Worm (Caenorhabditis elegans): ENCODE results near the gene tbx-41.

DNA sequence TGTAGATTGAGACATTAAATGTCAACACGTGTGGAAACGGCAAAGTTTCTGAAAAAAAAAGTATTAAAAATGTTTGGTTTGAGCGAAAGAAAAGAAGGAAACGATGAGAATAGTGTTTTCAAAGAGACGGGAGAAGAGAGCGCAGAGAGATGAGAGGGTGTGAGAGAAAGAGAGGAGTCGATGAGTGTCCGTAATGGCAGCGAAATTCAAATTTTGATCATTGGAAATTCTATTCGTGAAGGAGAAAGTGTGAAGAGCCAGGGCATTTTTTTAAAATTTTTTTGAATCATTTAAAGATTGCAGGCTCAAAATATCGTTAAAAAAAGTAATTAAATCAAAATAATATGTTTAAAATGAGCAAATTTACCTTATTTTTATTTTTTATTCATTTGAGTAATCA is 19.6 kb upstream of the tbx-41 start, which contains the start of gene T26C11.4:
- TF ChIP-seq ceh-34 (tag; optimal IDR thresholded peaks at IDR 0.05): no peak
- TF ChIP-seq ama-1 (optimal IDR thresholded peaks at IDR 0.05): no peak
